Worm (Caenorhabditis elegans): ENCODE measurements around the gene Y116F11B.13.

DNA sequence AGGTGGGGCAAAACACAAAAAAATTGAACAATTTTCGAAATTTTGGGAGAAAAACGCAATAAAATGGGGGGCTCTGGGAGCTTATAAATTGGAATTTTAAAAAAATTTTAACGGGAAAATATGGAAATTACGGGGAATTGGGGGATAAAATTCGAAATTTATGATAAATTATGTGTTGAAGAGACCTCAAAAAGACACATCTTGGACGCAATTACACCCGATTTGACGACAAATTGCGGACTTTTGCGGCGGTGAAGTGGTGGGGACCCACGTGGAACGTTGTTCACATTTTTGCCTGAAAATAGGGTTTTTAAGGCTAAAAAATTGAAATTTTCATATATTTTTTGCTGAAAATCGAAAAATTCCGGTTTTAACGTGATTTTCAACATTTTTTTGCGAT, 25.8 kb downstream of the Y116F11B.13 start:
- TF ChIP-seq pag-3 (tag; optimal IDR thresholded peaks at IDR 0.05; ENCODE audit: borderline replicate concordance, insufficient read depth) (no peak), nhr-12 (tag; optimal IDR thresholded peaks at IDR 0.05) (no peak), tbx-2 (tag; optimal IDR thresholded peaks at IDR 0.05) (no peak), nhr-85 (tag) (peak; percentile 26), nhr-237 (tag; optimal IDR thresholded peaks at IDR 0.05) (no peak), ztf-11 (tag; optimal IDR thresholded peaks at IDR 0.05) (no peak), lin-14 (GFP tag; optimal IDR thresholded peaks at IDR 0.05) (no peak), ama-1 (optimal IDR thresholded peaks at IDR 0.05) (no peak), jun-1 (tag; optimal IDR thresholded peaks at IDR 0.05) (no peak), elt-2 (tag; optimal IDR thresholded peaks at IDR 0.05) (no peak), mef-2 (tag; optimal IDR thresholded peaks at IDR 0.05) (no peak), zip-4 (GFP tag; optimal IDR thresholded peaks at IDR 0.05) (no peak), F16B12.6 (tag; optimal IDR thresholded peaks at IDR 0.05) (peak; percentile 86), lin-15B (tag; optimal IDR thresholded peaks at IDR 0.05) (no peak)

All from whole organism, L1 larva.